Fruit fly (Drosophila melanogaster) whole organism, larva: ENCODE data around the gene CG11425.

Experiments used
- noc ChIP-seq: fragments of 200-800 bp; sonication (Bioruptor generic); optimal IDR thresholded peaks from 3 replicates; lab custom pipeline; 2019; ENCODE audit warnings: missing biosample characterization, mild to moderate bottlenecking, missing genetic modification characterization, moderate library complexity

Gene CG11425

DNA sequence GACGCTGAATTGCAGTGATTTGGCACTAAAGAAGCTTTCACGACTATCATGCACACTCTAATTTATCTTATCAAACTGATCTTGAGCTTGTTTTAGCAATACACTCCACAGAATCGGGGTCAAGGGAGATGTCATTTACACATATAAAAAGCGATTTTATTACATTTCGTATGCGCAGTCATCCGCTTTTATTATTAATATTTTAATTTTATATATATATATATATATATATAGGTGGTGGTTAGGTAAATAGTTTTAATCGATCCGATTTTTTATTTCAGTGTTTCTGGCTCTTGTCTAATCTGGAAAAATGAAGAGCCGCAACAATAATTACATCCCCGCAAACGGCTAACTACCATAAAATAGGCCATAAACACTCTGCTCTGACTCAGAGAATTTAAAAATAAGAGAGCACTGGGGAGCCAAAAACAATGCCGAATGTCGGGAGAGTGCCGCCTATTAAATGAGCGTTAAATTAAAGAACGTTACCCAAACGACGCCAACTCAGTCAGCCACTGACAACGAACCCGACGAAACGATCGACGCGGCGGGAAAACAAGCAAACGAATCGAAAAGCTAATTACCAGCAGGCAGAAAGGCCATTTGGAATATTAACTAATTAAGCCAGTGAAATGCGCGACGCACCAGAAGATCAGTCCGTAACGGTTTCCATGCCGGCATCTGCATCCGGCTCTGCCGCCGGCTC lies 2.9 kb upstream of the CG11425 start:
- peak; percentile 85 for TF ChIP-seq noc (tag; lab: Kevin White, UChicago)

DNA sequence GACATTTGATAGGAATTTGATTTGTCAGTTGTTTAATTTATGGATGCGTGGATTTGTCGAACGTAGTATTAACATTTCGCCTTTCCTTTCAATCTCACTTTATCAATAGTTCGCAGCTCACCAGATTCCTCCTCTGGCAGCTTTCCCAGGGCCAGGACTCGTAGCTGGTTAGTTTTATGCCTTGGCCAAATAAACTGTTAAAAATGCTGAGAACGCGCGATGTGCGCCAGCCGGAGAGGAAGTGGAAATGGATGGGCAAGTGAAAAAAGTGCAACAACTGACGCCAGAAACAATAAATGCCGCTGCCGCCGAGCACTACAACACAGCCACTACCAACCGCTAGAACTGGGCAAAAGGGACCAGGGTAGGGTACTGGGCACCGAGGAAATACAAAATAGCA lies 8.9 kb downstream of the CG11425 start:
- TF ChIP-seq noc (tag; lab: Kevin White, UChicago) = no peak

DNA sequence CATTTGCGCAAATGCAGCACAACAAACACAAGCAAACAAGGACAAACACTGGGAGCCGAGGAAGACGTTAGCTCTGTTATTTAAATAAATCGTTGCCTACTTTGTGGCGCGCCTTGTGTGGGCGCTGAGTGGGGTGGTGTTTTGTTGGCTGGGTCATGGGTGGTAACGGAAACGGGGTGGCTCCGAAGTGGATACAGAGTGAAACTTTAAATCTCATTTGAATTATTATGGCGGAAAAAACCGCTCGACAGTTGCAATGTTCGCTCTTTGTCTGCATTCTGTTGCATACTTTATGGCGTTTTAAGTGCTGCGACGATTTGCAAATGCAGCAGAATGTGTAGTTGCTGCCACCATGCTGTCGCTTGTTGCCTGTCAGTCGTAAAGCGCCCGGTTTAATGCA lies 23.0 kb downstream of the CG11425 start:
- no peak for TF ChIP-seq noc (tag; lab: Kevin White, UChicago)

DNA sequence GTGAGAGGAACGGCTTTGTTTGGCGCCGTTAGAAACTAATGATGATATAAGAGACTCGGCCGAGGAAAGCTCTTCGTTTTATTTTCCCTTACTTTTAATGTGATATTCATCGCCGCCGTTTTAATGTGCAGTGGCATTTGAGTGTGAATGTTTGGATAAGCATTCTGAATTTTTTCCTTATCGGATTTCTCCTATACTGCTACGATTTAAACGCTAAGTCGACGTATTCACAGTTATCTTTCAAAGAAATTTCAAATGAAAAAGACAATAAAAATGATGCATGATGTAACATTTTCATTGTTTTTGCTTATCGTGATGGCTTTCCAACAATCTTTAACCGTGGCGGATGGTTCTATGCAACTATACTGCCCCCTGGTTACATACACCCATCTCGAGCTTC lies 26.7 kb downstream of the CG11425 start, which contains the start of gene CG43312:
TSS of gene CG43312 (plus strand) at position 301 of the 400 bp plus-strand sequence.
- no peak for TF ChIP-seq noc (tag; lab: Kevin White, UChicago)

DNA sequence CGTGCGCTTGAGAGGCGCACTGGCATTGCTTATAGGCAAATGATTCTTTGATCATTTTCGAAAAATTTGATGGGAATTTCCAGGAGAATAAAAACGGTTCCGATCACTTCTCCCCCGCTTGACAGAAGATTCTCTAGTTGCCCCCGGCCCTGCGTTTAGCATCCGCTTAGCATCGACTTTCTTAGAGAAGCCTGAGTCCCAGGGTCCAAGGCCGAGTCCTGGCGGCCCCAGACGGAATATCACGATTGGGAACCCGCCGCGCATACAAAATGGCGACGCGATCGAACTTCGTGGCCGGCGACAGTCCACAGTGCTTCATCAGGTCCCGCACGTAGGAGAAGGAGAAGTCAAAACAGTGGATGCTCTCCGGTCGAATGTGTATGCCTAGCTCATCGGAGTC lies 29.1 kb downstream of the CG11425 start, which contains the start of gene CG43331:
TSS of gene CG43331 (minus strand) at position 101 of the 400 bp plus-strand sequence.
- TF ChIP-seq noc (tag; lab: Kevin White, UChicago) = no peak

DNA sequence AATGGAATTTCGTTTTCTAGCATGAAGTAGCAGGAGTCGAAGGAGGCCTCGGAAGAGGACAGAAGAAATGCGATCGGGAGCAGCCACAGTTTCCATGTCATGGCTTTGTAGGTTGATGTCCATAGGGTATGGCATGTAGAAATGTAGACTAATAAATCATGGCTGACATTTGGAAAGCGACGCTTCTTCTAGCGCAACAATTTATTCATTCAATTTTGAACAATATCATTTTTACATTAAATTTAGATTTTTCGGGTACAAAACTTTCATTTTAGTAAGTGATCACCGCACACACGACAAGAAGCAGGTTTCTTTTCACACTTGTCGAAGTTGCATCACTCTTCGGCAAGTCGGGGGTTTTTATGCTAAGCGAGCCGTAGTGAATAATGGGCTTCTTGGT lies 29.7 kb downstream of the CG11425 start, which contains the start of gene CG43330:
TSS of gene CG43330 (minus strand) at position 101 of the 400 bp plus-strand sequence.
- TF ChIP-seq noc (tag; lab: Kevin White, UChicago) = no peak

DNA sequence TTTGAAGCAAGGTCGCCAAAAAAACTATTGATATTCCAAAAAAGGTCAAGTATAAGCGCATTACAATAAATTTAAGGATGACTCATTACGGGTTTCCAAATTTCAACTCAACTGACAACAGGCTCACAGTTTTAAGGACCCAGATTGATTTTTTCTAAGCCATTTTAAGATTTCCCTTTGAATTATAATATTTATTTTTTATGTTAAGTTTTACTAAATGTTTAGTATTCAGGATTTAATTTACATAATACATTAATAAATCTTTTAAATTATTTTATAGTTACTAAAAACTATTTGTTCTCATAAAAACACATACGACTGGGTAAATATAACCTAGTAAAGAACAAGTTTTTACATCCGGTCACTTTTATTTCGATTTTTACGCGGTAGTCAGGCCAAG lies 30.5 kb downstream of the CG11425 start, which contains the start of gene CG43329:
TSS of gene CG43329 (minus strand) at position 101 of the 400 bp plus-strand sequence.
- TF ChIP-seq noc (tag; lab: Kevin White, UChicago) = no peak

DNA sequence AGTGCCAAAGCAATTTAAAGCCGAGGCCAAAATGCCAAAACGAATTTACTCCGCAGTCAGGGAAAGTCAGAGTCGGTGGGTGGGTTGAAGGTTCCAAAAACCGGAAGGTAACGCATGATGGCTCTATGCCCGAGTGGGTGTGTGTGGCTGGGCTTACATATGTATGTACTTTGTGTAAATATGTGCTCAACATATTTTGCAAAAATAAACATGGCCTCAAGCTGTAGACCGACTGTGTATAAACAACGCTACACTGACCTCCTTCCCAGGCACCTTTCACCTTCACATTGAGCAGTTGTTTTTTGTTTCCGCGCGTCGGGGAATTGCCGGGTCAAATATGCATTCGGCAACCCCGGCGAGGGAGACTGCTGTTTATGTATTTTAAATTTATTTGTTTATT lies 45.4 kb downstream of the CG11425 start:
- no peak for TF ChIP-seq noc (tag; lab: Kevin White, UChicago)
